Worm (Caenorhabditis elegans) whole organism, L3 larva: ENCODE measurements around the gene T04B2.8.

Experiments
- ZK546.5 ChIP-seq: sonication (generic microtip); optimal IDR thresholded peaks from 2 replicates; lab custom pipeline; 2017; ENCODE audit warnings: missing biosample characterization, missing genetic modification characterization
- aly-2 ChIP-seq: fragments of 150-350 bp; optimal IDR thresholded peaks from 2 replicates; lab custom pipeline; 2014; ENCODE audit warnings: missing biosample characterization, missing genetic modification characterization
- ceh-16 ChIP-seq: sonication (generic microtip); optimal IDR thresholded peaks from 2 replicates; lab custom pipeline; 2017; ENCODE audit warnings: missing biosample characterization, missing genetic modification characterization
- ceh-82 ChIP-seq: fragments of 150-350 bp; optimal IDR thresholded peaks from 2 replicates; lab custom pipeline; 2014; ENCODE audit warnings: missing biosample characterization, missing genetic modification characterization
- daf-12 ChIP-seq: fragments of 150-350 bp; optimal IDR thresholded peaks from 2 replicates; lab custom pipeline; 2014; ENCODE audit warnings: missing biosample characterization, missing genetic modification reagents, missing genetic modification characterization
- egl-27 ChIP-seq: sonication (generic microtip); optimal IDR thresholded peaks from 4 replicates; lab custom pipeline; 2017; ENCODE audit warnings: missing biosample characterization, missing genetic modification reagents, missing genetic modification characterization
- egl-5 ChIP-seq: fragments of 150-350 bp; optimal IDR thresholded peaks from 2 replicates; lab custom pipeline; 2017; ENCODE audit warnings: missing biosample characterization, missing genetic modification reagents, missing genetic modification characterization, inconsistent platforms
- elt-1 ChIP-seq: fragments of 150-350 bp; optimal IDR thresholded peaks from 2 replicates; lab custom pipeline; 2014; ENCODE audit warnings: missing biosample characterization, missing genetic modification characterization
- elt-2 ChIP-seq: sonication (generic microtip); optimal IDR thresholded peaks from 2 replicates; lab custom pipeline; 2016; ENCODE audit warnings: missing genetic modification reagents, mild to moderate bottlenecking, missing genetic modification characterization, missing compliant biosample characterization
- elt-3 ChIP-seq, 3 experiments: fragments of 150-350 bp in 1 of 3; sonication (generic microtip) in 2 of 3; optimal IDR thresholded peaks; 2 replicates in 2 of 3; 4 replicates in 1 of 3; lab custom pipeline; 2014 to 2017; ENCODE audit warnings: missing biosample characterization in 3 of 3, missing genetic modification characterization in 3 of 3
- eor-1 ChIP-seq, 2 experiments: fragments of 150-350 bp; optimal IDR thresholded peaks; 2 replicates each; lab custom pipeline; 2014 to 2018; ENCODE audit warnings: missing biosample characterization in 2 of 2, missing genetic modification characterization in 2 of 2
- fkh-10 ChIP-seq: sonication (generic microtip); optimal IDR thresholded peaks from 2 replicates; lab custom pipeline; 2017; ENCODE audit warnings: missing biosample characterization, missing genetic modification reagents, missing genetic modification characterization
- fkh-2 ChIP-seq: fragments of 150-350 bp; optimal IDR thresholded peaks from 2 replicates; lab custom pipeline; 2014; ENCODE audit warnings: missing biosample characterization, missing genetic modification reagents, missing genetic modification characterization
- fos-1 ChIP-seq: fragments of 150-350 bp; optimal IDR thresholded peaks from 2 replicates; lab custom pipeline; 2014; ENCODE audit warnings: missing biosample characterization, missing genetic modification characterization
- hmg-11 ChIP-seq: sonication (generic microtip); optimal IDR thresholded peaks from 2 replicates; lab custom pipeline; 2016; ENCODE audit warnings: missing genetic modification characterization, missing compliant biosample characterization
- jun-1 ChIP-seq: fragments of 150-350 bp; optimal IDR thresholded peaks from 2 replicates; lab custom pipeline; 2014; ENCODE audit warnings: missing biosample characterization, missing genetic modification reagents, missing genetic modification characterization
- lin-15B ChIP-seq: fragments of 150-350 bp; optimal IDR thresholded peaks from 2 replicates; lab custom pipeline; 2014; ENCODE audit warnings: missing biosample characterization, missing genetic modification characterization
- lin-39 ChIP-seq: fragments of 150-350 bp; optimal IDR thresholded peaks from 2 replicates; lab custom pipeline; 2018; ENCODE audit warnings: missing biosample characterization, missing genetic modification reagents, missing genetic modification characterization
- mdl-1 ChIP-seq: fragments of 150-350 bp; optimal IDR thresholded peaks from 2 replicates; lab custom pipeline; 2014; ENCODE audit warnings: missing biosample characterization, missing genetic modification characterization
- mml-1 ChIP-seq: fragments of 150-350 bp; sonication (generic microtip); optimal IDR thresholded peaks from 3 replicates; lab custom pipeline; 2014; ENCODE audit warnings: missing biosample characterization, missing genetic modification characterization
- nfya-1 ChIP-seq: sonication (generic microtip); optimal IDR thresholded peaks from 2 replicates; lab custom pipeline; 2017; ENCODE audit warnings: missing genetic modification characterization, mild to moderate bottlenecking, missing compliant biosample characterization, antibody characterized with exemption, moderate library complexity; ENCODE audit not compliant: insufficient read depth
- nhr-11 ChIP-seq: fragments of 150-350 bp; optimal IDR thresholded peaks from 2 replicates; lab custom pipeline; 2014; ENCODE audit warnings: missing biosample characterization, missing genetic modification characterization
- nhr-12 ChIP-seq: fragments of 150-350 bp; optimal IDR thresholded peaks from 2 replicates; lab custom pipeline; 2014; ENCODE audit warnings: missing biosample characterization, missing genetic modification characterization
- nhr-23 ChIP-seq: fragments of 150-350 bp; optimal IDR thresholded peaks from 2 replicates; lab custom pipeline; 2014; ENCODE audit warnings: missing biosample characterization, missing genetic modification reagents, missing genetic modification characterization
- nhr-237 ChIP-seq: fragments of 150-350 bp; optimal IDR thresholded peaks from 2 replicates; lab custom pipeline; 2014; ENCODE audit warnings: missing biosample characterization, missing genetic modification characterization
- nhr-25 ChIP-seq: sonication (generic microtip); optimal IDR thresholded peaks from 2 replicates; lab custom pipeline; 2017; ENCODE audit warnings: missing biosample characterization, missing genetic modification characterization
- nhr-28 ChIP-seq: fragments of 150-350 bp; optimal IDR thresholded peaks from 2 replicates; lab custom pipeline; 2014; ENCODE audit warnings: missing biosample characterization, missing genetic modification characterization
- nhr-43 ChIP-seq: sonication (generic microtip); optimal IDR thresholded peaks from 2 replicates; lab custom pipeline; 2016; ENCODE audit warnings: mild to moderate bottlenecking, missing genetic modification characterization, missing compliant biosample characterization; ENCODE audit not compliant: poor library complexity, severe bottlenecking
- nhr-76 ChIP-seq: fragments of 150-350 bp; sonication (generic microtip); optimal IDR thresholded peaks from 5 replicates; lab custom pipeline; 2014; ENCODE audit warnings: missing biosample characterization, missing genetic modification characterization
- nhr-77 ChIP-seq: fragments of 150-350 bp; optimal IDR thresholded peaks from 2 replicates; lab custom pipeline; 2014; ENCODE audit warnings: missing biosample characterization, missing genetic modification characterization
- pha-4 ChIP-seq: fragments of 150-350 bp; optimal IDR thresholded peaks from 2 replicates; lab custom pipeline; 2014; ENCODE audit warnings: missing biosample characterization, missing genetic modification reagents, missing genetic modification characterization
- pqm-1 ChIP-seq: fragments of 150-350 bp; optimal IDR thresholded peaks from 2 replicates; lab custom pipeline; 2017; ENCODE audit warnings: missing biosample characterization, missing genetic modification characterization, inconsistent platforms
- sea-2 ChIP-seq: fragments of 150-350 bp; sonication (generic microtip); optimal IDR thresholded peaks from 4 replicates; lab custom pipeline; 2014; ENCODE audit warnings: missing biosample characterization, missing genetic modification reagents, missing genetic modification characterization
- skn-1 ChIP-seq: fragments of 150-350 bp; optimal IDR thresholded peaks from 2 replicates; lab custom pipeline; 2014; ENCODE audit warnings: missing biosample characterization, missing genetic modification characterization
- snpc-4 ChIP-seq: fragments of 150-350 bp; optimal IDR thresholded peaks from 2 replicates; lab custom pipeline; 2014; ENCODE audit warnings: missing biosample characterization, missing genetic modification characterization
- unc-39 ChIP-seq: sonication (generic microtip); optimal IDR thresholded peaks from 4 replicates; lab custom pipeline; 2017; ENCODE audit warnings: missing biosample characterization, missing genetic modification characterization
- zag-1 ChIP-seq: fragments of 150-350 bp; optimal IDR thresholded peaks from 2 replicates; lab custom pipeline; 2014; ENCODE audit warnings: missing biosample characterization, missing genetic modification characterization
- ztf-11 ChIP-seq: fragments of 150-350 bp; optimal IDR thresholded peaks from 2 replicates; lab custom pipeline; 2014; ENCODE audit warnings: missing biosample characterization, missing genetic modification characterization
- ztf-4 ChIP-seq: fragments of 150-350 bp; optimal IDR thresholded peaks from 2 replicates; lab custom pipeline; 2014; ENCODE audit warnings: missing biosample characterization, missing genetic modification characterization

T04B2.8 gene

DNA sequence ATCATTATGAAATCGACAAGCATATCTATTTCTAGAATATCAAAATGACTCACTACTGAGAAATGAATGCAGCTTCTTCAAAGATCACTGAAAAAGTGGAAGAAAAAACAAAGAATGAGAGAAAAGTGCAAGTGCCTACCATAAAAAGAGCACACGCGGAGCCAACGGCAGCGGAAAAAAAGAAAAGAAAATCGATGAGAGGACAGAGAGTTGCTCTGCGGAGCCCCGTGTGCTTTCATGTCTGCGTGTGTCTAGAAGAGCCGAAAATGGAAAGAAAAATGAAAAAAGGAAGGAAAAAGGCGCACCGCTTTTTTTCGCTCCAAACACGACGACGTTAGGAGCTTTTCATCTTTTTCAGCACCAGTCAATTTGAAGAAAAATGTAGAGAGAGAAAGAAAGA, 11.7 kb upstream of the T04B2.8 start, which contains the start of gene ipla-7:
ipla-7 (minus strand) TSS at position 122 of the 400 bp plus-strand sequence.
- TF ChIP-seq lin-39 (tag; lab: Kevin White, UChicago) (peak; percentile 4), pqm-1 (peak; percentile 30), daf-12 (tag; lab: Kevin White, UChicago) (no peak), nhr-25 (tag; lab: Kevin White, UChicago) (no peak), hmg-11 (tag; lab: Kevin White, UChicago) (peak; percentile 73), nfya-1 (peak; percentile 67), aly-2 (no peak), ztf-11 (tag; lab: Kevin White, UChicago) (no peak), lin-15B (peak; percentile 12), fkh-10 (GFP tag; lab: Kevin White, UChicago) (peak; percentile 73), elt-2 (peak; percentile 14)

DNA sequence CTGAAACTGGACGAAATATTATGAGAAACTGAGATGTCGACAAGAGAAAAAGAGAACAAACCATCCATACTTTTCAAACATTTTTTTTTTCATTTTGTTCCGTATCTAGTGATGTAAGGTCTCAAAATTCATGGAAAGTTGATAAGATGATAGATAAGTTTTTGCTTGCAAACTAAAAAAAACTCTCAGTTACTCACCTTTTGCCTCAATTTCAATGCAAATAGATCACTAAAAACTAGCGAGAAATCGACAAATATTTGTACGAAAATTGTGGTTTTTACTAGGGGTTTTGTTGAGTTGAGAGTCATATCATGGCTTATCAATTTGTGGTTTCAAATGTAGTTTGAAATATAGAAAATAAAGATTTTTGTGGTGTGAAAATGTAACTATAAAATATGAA, 9.8 kb upstream of the T04B2.8 start:
- TF ChIP-seq sea-2 (GFP tag; lab: Kevin White, UChicago): no peak
- no peak for TF ChIP-seq nhr-12 (tag; lab: Kevin White, UChicago)
- no peak for TF ChIP-seq nhr-28 (tag; lab: Kevin White, UChicago)
- TF ChIP-seq egl-5: no peak
- TF ChIP-seq fkh-10 (GFP tag; lab: Kevin White, UChicago): no peak
- no peak for TF ChIP-seq unc-39 (tag; lab: Kevin White, UChicago)
- TF ChIP-seq pqm-1: peak; percentile 3
- TF ChIP-seq ztf-4: no peak
- TF ChIP-seq pha-4 (tag; lab: Kevin White, UChicago): peak; percentile 28
- TF ChIP-seq elt-1 (tag; lab: Kevin White, UChicago): no peak
- TF ChIP-seq ceh-82: no peak
- no peak for TF ChIP-seq zag-1 (tag; lab: Kevin White, UChicago)
- peak; percentile 45 for TF ChIP-seq elt-2

DNA sequence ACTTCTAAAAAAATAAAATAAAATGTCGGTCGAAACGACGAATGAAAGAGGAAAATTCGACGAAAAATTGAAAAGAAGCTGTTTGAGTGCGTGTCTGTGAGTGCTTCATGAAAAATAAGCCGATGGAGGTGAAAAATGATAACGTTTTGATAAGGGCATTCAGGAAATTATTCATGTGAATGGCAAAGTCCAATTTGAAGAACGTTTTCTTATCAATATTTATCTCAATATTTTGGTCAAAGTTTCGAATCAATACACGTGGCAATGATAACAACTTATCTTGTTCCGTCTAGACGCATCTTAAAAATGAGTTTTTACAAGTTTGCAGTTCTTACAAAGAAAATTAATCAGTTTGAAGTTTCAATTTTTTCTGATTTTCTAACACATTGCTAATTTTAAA, 8.2 kb upstream of the T04B2.8 start:
- TF ChIP-seq lin-15B: no peak
- TF ChIP-seq elt-2: peak; percentile 99
- peak; percentile 52 for TF ChIP-seq fos-1
- no peak for TF ChIP-seq nhr-23 (tag; lab: Kevin White, UChicago)
- no peak for TF ChIP-seq fkh-10 (GFP tag; lab: Kevin White, UChicago)
- TF ChIP-seq nhr-77 (tag; lab: Kevin White, UChicago): no peak
- TF ChIP-seq pha-4 (tag; lab: Kevin White, UChicago): peak; percentile 42
- TF ChIP-seq ZK546.5: no peak
- TF ChIP-seq snpc-4: no peak
- peak; percentile 99 for TF ChIP-seq pqm-1
- peak; percentile 46 for TF ChIP-seq jun-1 (tag; lab: Kevin White, UChicago)

DNA sequence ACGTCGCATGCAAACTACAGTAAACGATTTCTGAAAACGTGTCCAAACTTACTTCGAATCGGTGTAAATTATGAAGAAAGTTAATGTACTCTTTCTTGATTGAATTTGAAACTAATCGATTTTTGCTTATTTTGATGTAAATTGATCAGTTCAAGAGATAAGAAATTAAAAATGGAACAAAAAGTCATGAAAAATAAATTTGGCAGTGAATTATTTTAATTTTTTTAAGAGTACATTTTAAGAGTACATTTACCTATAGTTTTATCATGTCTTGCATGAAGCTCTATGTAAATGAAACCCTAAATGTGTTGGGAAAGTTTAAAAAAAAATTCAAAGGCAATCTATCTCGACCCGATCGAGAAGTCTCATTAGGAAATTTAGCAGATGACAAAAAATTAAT, 5.2 kb upstream of the T04B2.8 start, which contains the start of gene T04B2.7:
T04B2.7 (minus strand) TSS at position 101 of the 400 bp plus-strand sequence.
- no peak for TF ChIP-seq nhr-12 (tag; lab: Kevin White, UChicago)
- TF ChIP-seq pqm-1: no peak
- TF ChIP-seq elt-3 (tag; optimal IDR thresholded peaks at IDR 0.05; lab: Kevin White, UChicago): no peak
- no peak for TF ChIP-seq sea-2 (GFP tag; lab: Kevin White, UChicago)
- TF ChIP-seq nhr-76: no peak
- no peak for TF ChIP-seq ZK546.5
- no peak for TF ChIP-seq hmg-11 (tag; lab: Kevin White, UChicago)
- no peak for TF ChIP-seq nhr-237 (tag; lab: Kevin White, UChicago)
- no peak for TF ChIP-seq egl-5
- no peak for TF ChIP-seq nhr-25 (tag; lab: Kevin White, UChicago)
- no peak for TF ChIP-seq ztf-4
- no peak for TF ChIP-seq skn-1 (tag; lab: Kevin White, UChicago)
- TF ChIP-seq egl-27 (tag; lab: Kevin White, UChicago): no peak
- TF ChIP-seq mml-1 (tag; lab: Kevin White, UChicago): no peak
- TF ChIP-seq nhr-28 (tag; lab: Kevin White, UChicago): no peak
- TF ChIP-seq nfya-1: no peak
- no peak for TF ChIP-seq fkh-2 (tag; lab: Kevin White, UChicago)
- no peak for TF ChIP-seq mdl-1 (tag; lab: Kevin White, UChicago)
- TF ChIP-seq zag-1 (tag; lab: Kevin White, UChicago): no peak

DNA sequence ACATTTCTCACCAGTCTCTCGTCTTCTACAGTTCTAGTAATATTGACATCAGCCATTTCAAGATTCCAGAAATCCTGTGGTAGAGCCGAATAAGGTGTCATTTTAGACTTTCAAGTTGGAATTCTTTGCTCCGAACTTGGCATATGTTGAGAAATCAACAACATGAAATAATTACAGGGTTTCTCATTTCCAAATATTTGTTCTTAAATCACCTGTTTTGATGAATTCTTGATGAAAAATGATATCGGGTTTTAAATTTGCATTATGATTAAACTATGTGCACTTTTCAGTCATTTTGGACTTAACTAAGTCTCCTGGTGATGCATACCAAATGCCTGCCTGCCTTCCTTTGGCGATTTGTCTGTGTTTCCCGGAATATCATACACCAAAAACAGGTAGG, 2.6 kb upstream of the T04B2.8 start, which contains the start of gene srv-12:
srv-12 (minus strand) TSS at position 101 of the 400 bp plus-strand sequence.
- TF ChIP-seq nhr-28 (tag; lab: Kevin White, UChicago) (no peak), mdl-1 (tag; lab: Kevin White, UChicago) (no peak), pha-4 (tag; lab: Kevin White, UChicago) (no peak), zag-1 (tag; lab: Kevin White, UChicago) (no peak), nhr-11 (no peak), aly-2 (no peak), unc-39 (tag; lab: Kevin White, UChicago) (no peak), eor-1 (tag; optimal IDR thresholded peaks at IDR 0.05; lab: Kevin White, UChicago) (no peak), fos-1 (no peak), ceh-16 (tag; lab: Kevin White, UChicago) (no peak), lin-39 (tag; lab: Kevin White, UChicago) (no peak), nhr-43 (tag; lab: Kevin White, UChicago) (no peak)
- TF ChIP-seq, all 47 proteins: peak for 0
